Worm (Caenorhabditis elegans) whole organism, mixed stage, embryonic: Measurements from ENCODE around the gene try-14.

Experiments
- blmp-1 ChIP-seq: fragments of 150-350 bp; optimal IDR thresholded peaks from 2 replicates; lab custom pipeline; 2014; ENCODE audit warnings: missing biosample characterization, missing genetic modification characterization
- ces-1 ChIP-seq: fragments of 150-350 bp; optimal IDR thresholded peaks from 2 replicates; lab custom pipeline; 2014; ENCODE audit warnings: missing biosample characterization, missing genetic modification reagents, missing genetic modification characterization
- cnd-1 ChIP-seq: fragments of 200-800 bp; sonication (Bioruptor generic); optimal IDR thresholded peaks from 2 replicates; lab custom pipeline; 2018; ENCODE audit warnings: mild to moderate bottlenecking, missing genetic modification characterization, missing compliant biosample characterization
- lsy-2 ChIP-seq: fragments of 150-350 bp; optimal IDR thresholded peaks from 2 replicates; lab custom pipeline; 2014; ENCODE audit warnings: missing biosample characterization, missing genetic modification characterization
- mep-1 ChIP-seq: fragments of 150-350 bp; optimal IDR thresholded peaks from 2 replicates; lab custom pipeline; 2017; ENCODE audit warnings: missing biosample characterization, missing genetic modification reagents, missing genetic modification characterization, inconsistent platforms
- nhr-12 ChIP-seq: fragments of 150-350 bp; optimal IDR thresholded peaks from 2 replicates; lab custom pipeline; 2014; ENCODE audit warnings: missing biosample characterization, missing genetic modification characterization
- nhr-237 ChIP-seq: fragments of 150-350 bp; optimal IDR thresholded peaks from 2 replicates; lab custom pipeline; 2014; ENCODE audit warnings: missing biosample characterization, missing genetic modification characterization
- nhr-28 ChIP-seq: fragments of 150-350 bp; optimal IDR thresholded peaks from 2 replicates; lab custom pipeline; 2014; ENCODE audit warnings: missing biosample characterization, missing genetic modification characterization
- snpc-4 ChIP-seq: fragments of 150-350 bp; optimal IDR thresholded peaks from 2 replicates; lab custom pipeline; 2014; ENCODE audit warnings: missing biosample characterization, missing genetic modification characterization
- sptf-1 ChIP-seq: sonication (generic microtip); optimal IDR thresholded peaks from 2 replicates; lab custom pipeline; 2017; ENCODE audit warnings: mild to moderate bottlenecking, missing genetic modification characterization, moderate library complexity, missing compliant biosample characterization
- unc-120 ChIP-seq: sonication (generic microtip); optimal IDR thresholded peaks from 2 replicates; lab custom pipeline; 2017; ENCODE audit warnings: missing genetic modification characterization, missing compliant biosample characterization; ENCODE audit not compliant: poor library complexity, severe bottlenecking
- ztf-11 ChIP-seq: fragments of 150-350 bp; optimal IDR thresholded peaks from 2 replicates; lab custom pipeline; 2014; ENCODE audit warnings: missing biosample characterization, missing genetic modification characterization

- TF ChIP-seq mep-1 (no peak), blmp-1 (no peak), lsy-2 (no peak), unc-120 (tag; lab: Kevin White, UChicago) (no peak), ces-1 (GFP tag; lab: Kevin White, UChicago) (no peak), cnd-1 (tag; lab: Kevin White, UChicago) (no peak), nhr-28 (tag; lab: Kevin White, UChicago) (no peak), ztf-11 (tag; lab: Kevin White, UChicago) (no peak), nhr-237 (tag; lab: Kevin White, UChicago) (no peak), snpc-4 (tag; lab: Kevin White, UChicago) (no peak), nhr-12 (tag; lab: Kevin White, UChicago) (no peak), sptf-1 (no peak)
These were observed 31.8 kb downstream of the try-14 start, which contains the start of gene sox-2 for ce11 chrX:7463637-7464036.
